Fruit fly (Drosophila melanogaster): ENCODE results near the gene CG32219.

The CG32219 gene

DNA sequence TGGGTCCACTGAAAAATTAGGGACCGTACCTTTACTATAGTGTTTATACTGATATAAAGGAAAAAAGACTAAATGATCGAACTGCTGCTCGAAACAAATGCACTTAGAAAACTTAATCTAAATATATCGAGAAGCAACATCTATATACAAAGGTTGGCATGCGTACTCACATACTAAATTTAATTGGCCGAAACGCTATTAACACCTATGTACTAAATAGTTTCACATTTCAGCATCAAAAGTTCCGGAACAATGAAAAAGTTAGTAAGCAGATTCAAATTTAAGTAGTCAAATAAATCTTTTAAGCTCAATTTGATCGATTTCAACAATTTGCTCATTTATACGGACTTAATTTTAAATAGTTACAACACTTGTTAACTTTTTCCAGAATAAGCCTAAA lies 40.2 kb upstream of the CG32219 start, which contains the start of gene fln:
Gene fln, minus strand, starts transcription at position 101 of the 400 bp plus-strand sequence.
- no peak for TF ChIP-seq Dif (GFP tag; optimal IDR thresholded peaks at IDR 0.05; ENCODE audit: partially characterized antibody)
- TF ChIP-seq psq (GFP tag; optimal IDR thresholded peaks at IDR 0.05): no peak
- TF ChIP-seq dmrt93B (GFP tag; optimal IDR thresholded peaks at IDR 0.05): no peak
- TF ChIP-seq CrebA (GFP tag; optimal IDR thresholded peaks at IDR 0.05; ENCODE audit: borderline replicate concordance): no peak
- no peak for TF ChIP-seq Dfd (GFP tag; optimal IDR thresholded peaks at IDR 0.05)

DNA sequence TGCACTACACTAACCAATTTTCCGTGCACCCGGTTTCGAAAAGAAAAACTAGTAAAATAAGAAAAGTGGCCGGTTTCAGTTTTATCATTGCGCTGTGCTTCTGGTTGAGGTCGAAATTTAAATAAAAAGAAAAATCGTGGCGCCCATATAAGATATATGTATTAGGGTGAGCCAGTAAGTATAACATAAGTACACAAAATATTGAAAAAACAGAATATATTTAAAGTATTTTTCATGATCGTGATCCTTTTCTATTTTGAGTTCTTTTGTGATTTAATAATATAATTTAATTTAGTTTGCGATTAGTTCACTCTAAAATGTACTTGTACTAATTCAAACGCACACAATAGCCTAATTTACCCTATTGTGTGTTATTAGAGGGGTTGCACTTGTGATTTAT lies 38.0 kb upstream of the CG32219 start, which contains the start of gene Csas:
Gene Csas, minus strand, starts transcription at position 101 of the 400 bp plus-strand sequence.
- no peak for TF ChIP-seq pan (optimal IDR thresholded peaks at IDR 0.05)
- no peak for TF ChIP-seq Jra (GFP tag; optimal IDR thresholded peaks at IDR 0.05)
- no peak for TF ChIP-seq jim (GFP tag; optimal IDR thresholded peaks at IDR 0.05)
- TF ChIP-seq lola (GFP tag; optimal IDR thresholded peaks at IDR 0.05): no peak
- no peak for TF ChIP-seq CrebA (GFP tag; optimal IDR thresholded peaks at IDR 0.05; ENCODE audit: borderline replicate concordance)
- no peak for TF ChIP-seq brk (GFP tag; optimal IDR thresholded peaks at IDR 0.05)
- TF ChIP-seq sv (GFP tag; optimal IDR thresholded peaks at IDR 0.05): no peak
- no peak for TF ChIP-seq dl (GFP tag; optimal IDR thresholded peaks at IDR 0.05; ENCODE audit: insufficient read depth in 1 of 2, partially characterized antibody in 2 of 2)
- TF ChIP-seq usp (GFP tag; optimal IDR thresholded peaks at IDR 0.05): no peak
- no peak for TF ChIP-seq N (GFP tag; optimal IDR thresholded peaks at IDR 0.05)
- no peak for TF ChIP-seq sage (GFP tag; optimal IDR thresholded peaks at IDR 0.05)
- TF ChIP-seq Mio (GFP tag; optimal IDR thresholded peaks at IDR 0.05): no peak
- no peak for TF ChIP-seq dsf (GFP tag; optimal IDR thresholded peaks at IDR 0.05; ENCODE audit: borderline replicate concordance)
- no peak for TF ChIP-seq Rel (GFP tag; optimal IDR thresholded peaks at IDR 0.05)
- TF ChIP-seq Rel (tag; optimal IDR thresholded peaks at IDR 0.05): no peak
- no peak for TF ChIP-seq ey (GFP tag; optimal IDR thresholded peaks at IDR 0.05)
- no peak for TF ChIP-seq Dif (GFP tag; optimal IDR thresholded peaks at IDR 0.05; ENCODE audit: partially characterized antibody)
- TF ChIP-seq tai (GFP tag; optimal IDR thresholded peaks at IDR 0.05): no peak

dm6 chr3L:19985768-19986167 lies 34.8 kb upstream of the CG32219 start, which contains the start of the genes hale and schuy:
hale (minus strand) TSS chr3L:19985868.
schuy (plus strand) TSS chr3L:19986093.
- TF ChIP-seq jim (GFP tag; optimal IDR thresholded peaks at IDR 0.05): no peak

- no peak for TF ChIP-seq ey (GFP tag; optimal IDR thresholded peaks at IDR 0.05)
- no peak for TF ChIP-seq lola (GFP tag; optimal IDR thresholded peaks at IDR 0.05)
- TF ChIP-seq dl (GFP tag; optimal IDR thresholded peaks at IDR 0.05; ENCODE audit: insufficient read depth in 1 of 2, partially characterized antibody in 2 of 2): no peak
- TF ChIP-seq Hnf4 (GFP tag; optimal IDR thresholded peaks at IDR 0.05): no peak
- no peak for TF ChIP-seq Hr83 (GFP tag; optimal IDR thresholded peaks at IDR 0.05; ENCODE audit: poor library complexity, severe bottlenecking)
- no peak for TF ChIP-seq woc (GFP tag; optimal IDR thresholded peaks at IDR 0.05)
- no peak for TF ChIP-seq Vsx2 (GFP tag; optimal IDR thresholded peaks at IDR 0.05; ENCODE audit: partially characterized antibody)
- TF ChIP-seq Myc (optimal IDR thresholded peaks at IDR 0.05): no peak
- TF ChIP-seq foxo (GFP tag; optimal IDR thresholded peaks at IDR 0.05): no peak
- no peak for TF ChIP-seq dsf (GFP tag; optimal IDR thresholded peaks at IDR 0.05; ENCODE audit: borderline replicate concordance)
- TF ChIP-seq Rel (GFP tag; optimal IDR thresholded peaks at IDR 0.05): no peak
- TF ChIP-seq Rel (tag; optimal IDR thresholded peaks at IDR 0.05): no peak
- TF ChIP-seq jim (GFP tag; optimal IDR thresholded peaks at IDR 0.05): no peak
- TF ChIP-seq usp (GFP tag; optimal IDR thresholded peaks at IDR 0.05): no peak
These were observed 30.4 kb upstream of the CG32219 start, which contains the start of gene CG17732 for dm6 chr3L:19981385-19981784. CG17732 (plus strand) TSS chr3L:19981685.

DNA sequence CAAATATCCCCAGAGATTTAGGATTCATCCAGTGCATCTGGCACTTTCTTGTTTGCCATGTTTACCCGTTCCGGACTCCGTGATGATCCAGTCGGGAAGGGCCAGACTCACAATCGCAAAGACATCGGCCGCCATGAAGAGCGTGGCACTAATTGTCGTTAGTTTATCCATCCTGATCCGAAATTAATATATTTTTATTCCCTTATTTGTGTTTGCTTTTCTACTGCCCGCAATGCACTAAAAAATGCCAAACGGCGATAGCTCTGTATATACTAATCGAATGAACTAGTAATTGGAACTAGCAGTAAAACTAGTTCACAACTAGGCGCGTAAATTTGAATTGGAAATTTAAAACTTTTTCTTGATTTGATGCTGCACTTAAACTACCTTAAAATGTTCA lies 28.7 kb upstream of the CG32219 start, which contains the start of gene CG14182:
Gene CG14182, minus strand, starts transcription at position 221 of the 400 bp plus-strand sequence.
- TF ChIP-seq dmrt93B (GFP tag; optimal IDR thresholded peaks at IDR 0.05): no peak
- no peak for TF ChIP-seq woc (GFP tag; optimal IDR thresholded peaks at IDR 0.05)
- TF ChIP-seq foxo (GFP tag; optimal IDR thresholded peaks at IDR 0.05): no peak
- no peak for TF ChIP-seq Hr83 (GFP tag; optimal IDR thresholded peaks at IDR 0.05; ENCODE audit: poor library complexity, severe bottlenecking)
- TF ChIP-seq rgr (GFP tag; optimal IDR thresholded peaks at IDR 0.05): no peak
- no peak for TF ChIP-seq CrebA (GFP tag; optimal IDR thresholded peaks at IDR 0.05; ENCODE audit: borderline replicate concordance)
- TF ChIP-seq Dfd (GFP tag; optimal IDR thresholded peaks at IDR 0.05): no peak
- TF ChIP-seq fru (GFP tag; optimal IDR thresholded peaks at IDR 0.05): no peak

DNA sequence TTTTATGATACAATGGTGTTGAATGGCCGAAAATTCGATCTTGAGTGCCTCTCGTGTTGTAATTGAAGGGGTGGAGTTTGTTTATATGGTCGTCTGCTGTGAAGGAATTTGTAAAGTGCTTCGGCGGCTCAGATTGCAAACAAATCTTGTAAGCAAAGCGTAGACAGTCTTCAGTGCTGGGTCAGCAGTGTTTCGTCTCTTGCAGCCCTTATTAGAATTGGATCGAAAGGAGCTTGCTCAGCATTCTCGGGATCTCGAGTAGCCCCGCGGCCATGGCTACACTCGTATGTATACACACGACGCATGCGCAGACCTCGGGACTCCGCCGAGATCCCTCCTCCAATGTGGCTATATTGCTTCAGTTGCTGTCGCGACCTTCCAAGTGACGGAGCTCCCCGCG lies 27.2 kb upstream of the CG32219 start:
- TF ChIP-seq GATAd (GFP tag; optimal IDR thresholded peaks at IDR 0.05): no peak

Data from whole organism, wandering third instar larva.